Fruit fly (Drosophila melanogaster): ENCODE results near the gene CG33630.

The CG33630 gene

DNA sequence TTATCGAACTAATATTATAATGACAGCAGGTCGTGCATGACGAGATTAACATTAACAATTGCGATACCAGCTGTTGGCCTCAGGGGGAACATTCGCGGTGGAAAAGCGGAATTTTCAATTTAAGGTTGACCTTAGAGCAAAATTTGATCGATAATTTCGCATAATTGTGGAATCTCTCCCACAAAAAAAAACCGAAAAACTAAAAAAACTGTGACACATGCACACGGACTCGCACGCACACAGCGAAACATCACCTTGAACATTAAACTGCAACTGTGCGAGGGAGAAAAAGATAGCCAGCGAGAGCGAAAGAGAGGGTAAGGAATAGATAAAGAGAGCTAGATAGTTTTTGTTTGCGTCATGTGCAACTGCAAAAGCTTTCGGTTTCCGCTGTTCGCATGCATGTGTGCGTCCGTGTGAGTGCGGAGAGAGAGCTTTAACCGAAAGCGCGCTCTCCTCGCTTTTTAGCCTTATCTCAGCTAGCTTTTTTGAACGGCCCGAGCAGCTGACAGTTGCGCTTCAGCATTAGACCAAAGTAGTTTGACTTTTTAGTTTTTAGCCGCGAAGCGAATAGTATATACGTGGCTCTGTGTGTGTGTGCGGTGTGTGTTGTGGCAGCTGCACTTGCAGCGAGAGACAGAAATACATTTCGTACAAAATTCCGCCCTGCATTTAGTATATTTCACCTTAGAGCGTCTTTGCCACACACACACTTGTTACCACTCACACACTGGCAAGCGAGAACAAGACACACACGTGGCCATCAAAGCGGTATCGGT, 31.0 kb downstream of the CG33630 start:
- peak; percentile 88 for TF ChIP-seq Jarid2 (GFP tag; optimal IDR thresholded peaks at IDR 0.05)
- TF ChIP-seq CG42726 (GFP tag; IDR thresholded peaks at IDR 0.05; ENCODE audit: partially characterized antibody) = 0 out of 2 replicates have a peak, but pooled peaks have one; percentile 17
- no peak for TF ChIP-seq CG10267 (tag; optimal IDR thresholded peaks at IDR 0.05)
- peak; percentile 36 for TF ChIP-seq Drgx (GFP tag; IDR thresholded peaks at IDR 0.05)
- TF ChIP-seq wek (GFP tag; optimal IDR thresholded peaks at IDR 0.05) = no peak
- peak; percentile 62 for TF ChIP-seq Ets65A (GFP tag)
- TF ChIP-seq inv (GFP tag; IDR thresholded peaks at IDR 0.05; ENCODE audit: partially characterized antibody) = 0 out of 2 replicates have a peak, but pooled peaks have one; percentile 24
- 0 out of 4 replicates have a peak, but pooled peaks have one; percentile 15 for TF ChIP-seq Dll (GFP tag; IDR thresholded peaks at IDR 0.05; ENCODE audit: partially characterized antibody)
- 0 out of 2 replicates have a peak, but pooled peaks have one; percentile 22 for TF ChIP-seq CG9932 (GFP tag; IDR thresholded peaks at IDR 0.05)
- TF ChIP-seq CG6254 (GFP tag; optimal IDR thresholded peaks at IDR 0.05) = peak; percentile 6
- no peak for TF ChIP-seq CG8359 (GFP tag; optimal IDR thresholded peaks at IDR 0.05; ENCODE audit: borderline replicate concordance)
- no peak for TF ChIP-seq hkb (optimal IDR thresholded peaks at IDR 0.05)
- peak; percentile 30 for TF ChIP-seq hkb (GFP tag; IDR thresholded peaks at IDR 0.05)
- TF ChIP-seq Rx (GFP tag; IDR thresholded peaks at IDR 0.05) = no peak
- TF ChIP-seq CG8089 (GFP tag; optimal IDR thresholded peaks at IDR 0.05) = no peak
- 0 out of 2 replicates have a peak, but pooled peaks have one; percentile 44 for TF ChIP-seq CG5953 (GFP tag; IDR thresholded peaks at IDR 0.05)
- TF ChIP-seq pb (GFP tag; optimal IDR thresholded peaks at IDR 0.05) = no peak
- no peak for TF ChIP-seq fd3F (GFP tag; optimal IDR thresholded peaks at IDR 0.05)
- TF ChIP-seq ftz-f1 (GFP tag; optimal IDR thresholded peaks at IDR 0.05) = peak; percentile 90
- peak; percentile 5 for TF ChIP-seq Meics (GFP tag; optimal IDR thresholded peaks at IDR 0.05)
- TF ChIP-seq CG6854 (GFP tag; optimal IDR thresholded peaks at IDR 0.05) = peak; percentile 8
- peak; percentile 44 for TF ChIP-seq MTF-1 (GFP tag; optimal IDR thresholded peaks at IDR 0.05; ENCODE audit: borderline replicate concordance)
- 0 out of 2 replicates have a peak, but pooled peaks have one; percentile 26 for TF ChIP-seq CG17328 (GFP tag; IDR thresholded peaks at IDR 0.05)
- TF ChIP-seq CG4707 (GFP tag; optimal IDR thresholded peaks at IDR 0.05) = no peak
- TF ChIP-seq Six4 (GFP tag; optimal IDR thresholded peaks at IDR 0.05) = no peak
- TF ChIP-seq oc (tag; optimal IDR thresholded peaks at IDR 0.05) = peak; percentile 14
- no peak for TF ChIP-seq ranshi (GFP tag; IDR thresholded peaks at IDR 0.05)
- peak; percentile 32 for TF ChIP-seq kni (GFP tag; optimal IDR thresholded peaks at IDR 0.05)
- no peak for TF ChIP-seq nerfin-1 (tag; optimal IDR thresholded peaks at IDR 0.05)
- peak; percentile 27 for TF ChIP-seq gro (GFP tag; optimal IDR thresholded peaks at IDR 0.05)
- no peak for TF ChIP-seq da (GFP tag; optimal IDR thresholded peaks at IDR 0.05)
- peak; percentile 40; the same call in 1 of the 3 replicates for TF ChIP-seq Dbx (GFP tag; IDR thresholded peaks at IDR 0.05)
- peak; percentile 42; the same call in 1 of the 2 replicates for TF ChIP-seq CG14014 (GFP tag; IDR thresholded peaks at IDR 0.05)
- peak; percentile 16 for TF ChIP-seq CG12071 (GFP tag; optimal IDR thresholded peaks at IDR 0.05)
- TF ChIP-seq Camta (GFP tag; optimal IDR thresholded peaks at IDR 0.05) = no peak
- peak; percentile 40 for TF ChIP-seq CG15269 (tag; optimal IDR thresholded peaks at IDR 0.05)
- 0 out of 2 replicates have a peak, but pooled peaks have one; percentile 30 for TF ChIP-seq Scr (GFP tag; IDR thresholded peaks at IDR 0.05; ENCODE audit: partially characterized antibody)
- TF ChIP-seq CG6765 (GFP tag; optimal IDR thresholded peaks at IDR 0.05) = no peak
- no peak for TF ChIP-seq Ravus (GFP tag; IDR thresholded peaks at IDR 0.05)
- TF ChIP-seq ase (GFP tag; IDR thresholded peaks at IDR 0.05) = 0 out of 3 replicates have a peak, but pooled peaks have one; percentile 28
- TF ChIP-seq CG1603 (tag; optimal IDR thresholded peaks at IDR 0.05) = no peak
- peak in 1 of 2 experiments; percentile 40 for TF ChIP-seq Hr78 (GFP tag; optimal IDR thresholded peaks at IDR 0.05)
- TF ChIP-seq CG8290 (GFP tag; optimal IDR thresholded peaks at IDR 0.05) = no peak
- peak in 1 of 2 experiments; percentile 14 for TF ChIP-seq CG8290 (tag; optimal IDR thresholded peaks at IDR 0.05)
- peak; percentile 55 for TF ChIP-seq CG1832 (GFP tag; optimal IDR thresholded peaks at IDR 0.05)
- TF ChIP-seq CG8478 (optimal IDR thresholded peaks at IDR 0.05) = peak; percentile 7
- TF ChIP-seq br (optimal IDR thresholded peaks at IDR 0.05) = no peak
- no peak for TF ChIP-seq CG12219 (GFP tag; optimal IDR thresholded peaks at IDR 0.05)

All from whole organism, embryonic.